Fruit fly (Drosophila melanogaster) whole organism, embryonic: ENCODE data around the gene Cpr64Ab.

Source experiments
- Abd-B ChIP-seq: fragments of 200-800 bp; sonication (Bioruptor generic); optimal IDR thresholded peaks from 2 replicates; lab custom pipeline; 2018; ENCODE audit warnings: missing biosample characterization, mild to moderate bottlenecking, missing genetic modification characterization, moderate library complexity
- Awh ChIP-seq: fragments of 200-800 bp; sonication (Bioruptor generic); IDR thresholded peaks from 2 replicates; pipeline ENCODE4, ENCODE4 v1.3.6; 2022; ENCODE audit warnings: missing biosample characterization, missing genetic modification characterization
- CG11398 ChIP-seq: fragments of 200-800 bp; sonication (Bioruptor generic); optimal IDR thresholded peaks from 2 replicates; lab custom pipeline; 2016; ENCODE audit warnings: missing biosample characterization, missing genetic modification characterization
- CG12299 ChIP-seq: fragments of 200-800 bp; sonication (Bioruptor generic); optimal IDR thresholded peaks from 2 replicates; lab custom pipeline; 2018; ENCODE audit warnings: missing biosample characterization, mild to moderate bottlenecking, missing genetic modification characterization
- CG12942 ChIP-seq: fragments of 200-800 bp; sonication (Bioruptor generic); optimal IDR thresholded peaks from 3 replicates; lab custom pipeline; 2016; ENCODE audit warnings: missing biosample characterization, missing genetic modification characterization
- CG13123 ChIP-seq: fragments of 200-800 bp; sonication (Bioruptor generic); optimal IDR thresholded peaks from 2 replicates; lab custom pipeline; 2016; ENCODE audit warnings: missing biosample characterization, missing genetic modification characterization
- CG1603 ChIP-seq: fragments of 200-800 bp; sonication (Bioruptor generic); optimal IDR thresholded peaks from 2 replicates; lab custom pipeline; 2019; ENCODE audit warnings: missing biosample characterization, mild to moderate bottlenecking, missing genetic modification characterization, moderate library complexity
- CG1647 ChIP-seq: fragments of 200-800 bp; sonication (Bioruptor generic); optimal IDR thresholded peaks from 3 replicates; lab custom pipeline; 2016; ENCODE audit warnings: missing biosample characterization, missing genetic modification characterization
- CG16815 ChIP-seq: fragments of 200-800 bp; sonication (Bioruptor generic); optimal IDR thresholded peaks from 3 replicates; lab custom pipeline; 2017; ENCODE audit warnings: missing biosample characterization, mild to moderate bottlenecking, missing genetic modification characterization
- CG32772 ChIP-seq: fragments of 200-800 bp; sonication (Bioruptor generic); IDR thresholded peaks from 2 replicates; pipeline ENCODE4 v1.3.6; 2022; ENCODE audit warnings: missing biosample characterization, missing genetic modification characterization
- CG6254 ChIP-seq: fragments of 200-800 bp; sonication (Bioruptor generic); optimal IDR thresholded peaks from 3 replicates; lab custom pipeline; 2017; ENCODE audit warnings: mild to moderate bottlenecking, missing biosample characterization, missing genetic modification reagents, missing genetic modification characterization
- CG7963 ChIP-seq: fragments of 200-800 bp; sonication (Bioruptor generic); IDR thresholded peaks from 3 replicates; pipeline ENCODE4 v1.3.6; 2022; ENCODE audit warnings: missing biosample characterization, missing genetic modification characterization; ENCODE audit not compliant: partially characterized antibody
- CG9817 ChIP-seq: fragments of 200-800 bp; sonication (Bioruptor generic); optimal IDR thresholded peaks from 2 replicates; lab custom pipeline; 2018; ENCODE audit warnings: missing biosample characterization, mild to moderate bottlenecking, missing genetic modification characterization, moderate library complexity
- Ets97D ChIP-seq: fragments of 200-800 bp; sonication (Bioruptor generic); optimal IDR thresholded peaks from 3 replicates; lab custom pipeline; 2016; ENCODE audit warnings: missing biosample characterization, missing genetic modification characterization
- Gsc ChIP-seq: fragments of 200-800 bp; sonication (Bioruptor generic); IDR thresholded peaks from 2 replicates; pipeline ENCODE4 v1.3.6; 2022; ENCODE audit warnings: missing biosample characterization, missing genetic modification characterization
- Lhr ChIP-seq: fragments of 200-800 bp; sonication (Bioruptor generic); optimal IDR thresholded peaks from 3 replicates; lab custom pipeline; 2017; ENCODE audit warnings: mild to moderate bottlenecking, missing biosample characterization, missing genetic modification reagents, missing genetic modification characterization
- MTF-1 ChIP-seq: fragments of 200-800 bp; sonication (Bioruptor generic); optimal IDR thresholded peaks from 2 replicates; lab custom pipeline; 2018; ENCODE audit warnings: missing biosample characterization, mild to moderate bottlenecking, missing genetic modification characterization, borderline replicate concordance
- Med ChIP-seq: fragments of 200-800 bp; sonication (Bioruptor generic); peaks from one replicate; lab custom pipeline; 2016; ENCODE audit warnings: missing biosample characterization, missing genetic modification characterization, mild to moderate bottlenecking, inconsistent platforms, moderate library complexity
- Nf-YA ChIP-seq: fragments of 200-800 bp; sonication (Bioruptor generic); IDR thresholded peaks from 2 replicates; pipeline ENCODE4 v1.3.6; 2022; ENCODE audit warnings: missing biosample characterization, missing genetic modification characterization
- NfI ChIP-seq: fragments of 200-800 bp; sonication (Bioruptor generic); optimal IDR thresholded peaks from 3 replicates; lab custom pipeline; 2018; ENCODE audit warnings: missing biosample characterization, mild to moderate bottlenecking, missing genetic modification characterization, moderate library complexity
- Opbp ChIP-seq: fragments of 200-800 bp; sonication (Bioruptor generic); IDR thresholded peaks from 3 replicates; pipeline ENCODE4 v1.3.6; 2022; ENCODE audit warnings: missing biosample characterization, missing genetic modification characterization; ENCODE audit not compliant: partially characterized antibody
- Ravus ChIP-seq: fragments of 200-800 bp; sonication (Bioruptor generic); IDR thresholded peaks from 2 replicates; pipeline ENCODE4 v1.3.6; 2022; ENCODE audit warnings: missing biosample characterization, missing genetic modification characterization
- Sox100B ChIP-seq: fragments of 200-800 bp; sonication (Bioruptor generic); optimal IDR thresholded peaks from 3 replicates; lab custom pipeline; 2018; ENCODE audit warnings: missing biosample characterization, mild to moderate bottlenecking, missing genetic modification characterization
- Xbp1 ChIP-seq: fragments of 200-800 bp; sonication (Bioruptor generic); optimal IDR thresholded peaks from 3 replicates; lab custom pipeline; 2016; ENCODE audit warnings: missing biosample characterization, mild to moderate bottlenecking, missing genetic modification characterization
- aop ChIP-seq: fragments of 200-800 bp; sonication (Bioruptor generic); IDR thresholded peaks from 2 replicates; pipeline ENCODE4 v1.3.6; 2022; ENCODE audit warnings: missing biosample characterization, missing genetic modification characterization
- ato ChIP-seq: fragments of 200-800 bp; sonication (Bioruptor generic); IDR thresholded peaks from 2 replicates; pipeline ENCODE4 v1.3.6; 2022; ENCODE audit warnings: missing biosample characterization, missing genetic modification characterization; ENCODE audit not compliant: partially characterized antibody
- az2 ChIP-seq: fragments of 200-800 bp; sonication (Bioruptor generic); optimal IDR thresholded peaks from 3 replicates; lab custom pipeline; 2016; ENCODE audit warnings: missing biosample characterization, missing genetic modification characterization
- cato ChIP-seq: fragments of 200-800 bp; sonication (Bioruptor generic); optimal IDR thresholded peaks from 2 replicates; lab custom pipeline; 2016; ENCODE audit warnings: missing biosample characterization, missing genetic modification characterization, borderline replicate concordance
- chif ChIP-seq, 2 experiments: fragments of 200-800 bp; sonication (Bioruptor generic); optimal IDR thresholded peaks; 3 replicates each; lab custom pipeline; 2016; ENCODE audit warnings: missing biosample characterization in 2 of 2, missing genetic modification characterization in 2 of 2
- dmrt11E ChIP-seq: fragments of 200-800 bp; sonication (Bioruptor generic); optimal IDR thresholded peaks from 3 replicates; lab custom pipeline; 2018; ENCODE audit warnings: missing biosample characterization, mild to moderate bottlenecking, missing genetic modification characterization, moderate library complexity
- en ChIP-seq: fragments of 200-800 bp; sonication (Bioruptor generic); optimal IDR thresholded peaks from 2 replicates; lab custom pipeline; 2016; ENCODE audit warnings: missing biosample characterization, missing genetic modification characterization
- gro ChIP-seq: fragments of 200-800 bp; sonication (Bioruptor generic); optimal IDR thresholded peaks from 2 replicates; lab custom pipeline; 2016; ENCODE audit warnings: missing biosample characterization, missing genetic modification characterization
- gsb ChIP-seq: fragments of 200-800 bp; sonication (Bioruptor generic); IDR thresholded peaks from 2 replicates; pipeline ENCODE4 v1.3.6; 2022; ENCODE audit warnings: missing biosample characterization, missing genetic modification characterization
- her ChIP-seq: fragments of 200-800 bp; sonication (Bioruptor generic); optimal IDR thresholded peaks from 2 replicates; lab custom pipeline; 2016; ENCODE audit warnings: missing biosample characterization, missing genetic modification characterization
- inv ChIP-seq: fragments of 200-800 bp; sonication (Bioruptor generic); IDR thresholded peaks from 2 replicates; pipeline ENCODE4 v1.3.6; 2022; ENCODE audit warnings: missing biosample characterization, missing genetic modification characterization; ENCODE audit not compliant: partially characterized antibody
- jumu ChIP-seq: fragments of 200-800 bp; sonication (Bioruptor generic); optimal IDR thresholded peaks from 3 replicates; lab custom pipeline; 2016; ENCODE audit warnings: missing biosample characterization, missing genetic modification characterization
- knrl ChIP-seq: fragments of 200-800 bp; sonication (Bioruptor generic); IDR thresholded peaks from 3 replicates; pipeline ENCODE4 v1.3.6; 2022; ENCODE audit warnings: missing biosample characterization, missing genetic modification characterization; ENCODE audit not compliant: partially characterized antibody
- nerfin-2 ChIP-seq: fragments of 200-800 bp; sonication (Bioruptor generic); IDR thresholded peaks from 2 replicates; pipeline ENCODE4 v1.3.6; 2022; ENCODE audit warnings: missing biosample characterization, missing genetic modification characterization; ENCODE audit not compliant: partially characterized antibody
- pzg ChIP-seq: fragments of 200-800 bp; sonication (Bioruptor generic); optimal IDR thresholded peaks from 3 replicates; lab custom pipeline; 2018; ENCODE audit warnings: missing biosample characterization, mild to moderate bottlenecking, missing genetic modification characterization, moderate library complexity
- repo ChIP-seq: fragments of 200-800 bp; sonication (Bioruptor generic); optimal IDR thresholded peaks from 2 replicates; lab custom pipeline; 2016; ENCODE audit warnings: missing biosample characterization, missing genetic modification characterization
- schlank ChIP-seq: fragments of 200-800 bp; sonication (Bioruptor generic); optimal IDR thresholded peaks from 2 replicates; lab custom pipeline; 2018; ENCODE audit warnings: missing biosample characterization, mild to moderate bottlenecking, missing genetic modification characterization
- seq ChIP-seq: fragments of 200-800 bp; sonication (Bioruptor generic); IDR thresholded peaks from 2 replicates; pipeline ENCODE4 v1.3.6; 2022; ENCODE audit warnings: missing biosample characterization, missing genetic modification characterization
- tap ChIP-seq: fragments of 200-800 bp; optimal IDR thresholded peaks from 3 replicates; lab custom pipeline; 2019; ENCODE audit warnings: missing biosample characterization, mild to moderate bottlenecking, missing genetic modification characterization, moderate library complexity
- tna ChIP-seq: fragments of 200-800 bp; sonication (Bioruptor generic); IDR thresholded peaks from 2 replicates; pipeline ENCODE4 v1.3.6; 2022; ENCODE audit warnings: missing biosample characterization, missing genetic modification characterization; ENCODE audit not compliant: partially characterized antibody
- vfl ChIP-seq: fragments of 200-800 bp; sonication (Bioruptor generic); optimal IDR thresholded peaks from 2 replicates; lab custom pipeline; 2016; ENCODE audit warnings: missing biosample characterization, missing genetic modification characterization
- vvl ChIP-seq: fragments of 200-800 bp; sonication (Bioruptor generic); IDR thresholded peaks from 2 replicates; pipeline ENCODE4 v1.3.6; 2022; ENCODE audit warnings: missing biosample characterization, missing genetic modification characterization
- wek ChIP-seq: fragments of 200-800 bp; sonication (Bioruptor generic); optimal IDR thresholded peaks from 3 replicates; lab custom pipeline; 2018; ENCODE audit warnings: missing biosample characterization, mild to moderate bottlenecking, missing genetic modification characterization, moderate library complexity
- wor ChIP-seq: fragments of 200-800 bp; sonication (Bioruptor generic); IDR thresholded peaks from 2 replicates; pipeline ENCODE4 v1.3.6; 2022; ENCODE audit warnings: missing biosample characterization, missing genetic modification characterization
- zen ChIP-seq: fragments of 200-800 bp; sonication (Bioruptor generic); optimal IDR thresholded peaks from 3 replicates; lab custom pipeline; 2018; ENCODE audit warnings: missing biosample characterization, mild to moderate bottlenecking, missing genetic modification characterization, moderate library complexity
- zen2 ChIP-seq: fragments of 200-800 bp; sonication (Bioruptor generic); IDR thresholded peaks from 3 replicates; pipeline ENCODE4 v1.3.6; 2022; ENCODE audit warnings: missing biosample characterization, missing genetic modification characterization; ENCODE audit not compliant: partially characterized antibody

Gene Cpr64Ab

DNA sequence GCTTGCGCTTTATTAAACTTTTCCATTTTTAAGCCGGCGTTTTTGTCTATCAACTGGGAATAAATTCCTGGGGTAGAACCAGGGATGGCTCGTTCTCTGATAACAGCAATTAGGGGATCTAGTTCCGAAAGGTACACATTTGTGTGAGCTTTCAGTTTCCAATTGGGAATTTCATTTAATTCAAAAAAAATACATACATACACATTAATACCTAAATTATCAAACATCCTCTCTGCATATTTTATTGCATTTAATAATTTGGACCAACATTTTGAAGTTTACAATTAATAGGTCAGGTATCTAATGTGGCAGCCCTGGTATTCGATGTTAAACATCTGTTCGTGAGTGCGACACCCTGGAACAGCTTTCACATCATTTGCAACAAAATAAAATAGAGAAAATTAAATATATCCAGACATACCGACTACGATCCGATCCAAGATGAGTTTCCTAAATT, 47.8 kb upstream of the Cpr64Ab start, which contains the start of the genes CG15011 and CG1309 (continued):
- peak; percentile 65 for TF ChIP-seq CG11398
- TF ChIP-seq gro (GFP tag; lab: Kevin White, UChicago), result peak; percentile 88
- TF ChIP-seq her (GFP tag; lab: Kevin White, UChicago), result peak; percentile 66
- peak; percentile 81 for TF ChIP-seq CG32772
- peak; percentile 84 for TF ChIP-seq vvl (GFP tag; lab: Robert Waterston, UW)
- no peak for TF ChIP-seq MTF-1 (GFP tag; lab: Kevin White, UChicago)
- peak; percentile 75 for TF ChIP-seq vfl
- TF ChIP-seq CG13123, result peak; percentile 82
- peak; percentile 89 for TF ChIP-seq CG9817 (tag; lab: Kevin White, UChicago)
- TF ChIP-seq CG12942 (GFP tag; lab: Kevin White, UChicago), result peak; percentile 60
- peak; percentile 60 for TF ChIP-seq CG16815 (GFP tag; lab: Kevin White, UChicago)
- TF ChIP-seq Nf-YA (GFP tag; lab: Robert Waterston, UW), result no peak
- no peak for TF ChIP-seq wek (GFP tag; lab: Kevin White, UChicago)
- TF ChIP-seq gsb, result no peak; the same call in 1 of the 2 replicates
- peak; percentile 65 for TF ChIP-seq pzg (GFP tag; lab: Kevin White, UChicago)
- TF ChIP-seq wor (GFP tag; lab: Robert Waterston, UW), result peak; percentile 63
- TF ChIP-seq aop, result no peak
- no peak for TF ChIP-seq nerfin-2 (GFP tag; lab: Robert Waterston, UW)
- peak; percentile 39; the same call in 1 of the 2 replicates for TF ChIP-seq inv (GFP tag; lab: Robert Waterston, UW)
- no peak for TF ChIP-seq Ravus (GFP tag; lab: Robert Waterston, UW)
- peak; percentile 85 for TF ChIP-seq dmrt11E (tag; lab: Kevin White, UChicago)
- TF ChIP-seq Opbp (GFP tag; lab: Robert Waterston, UW), result no peak
- peak; percentile 90 for TF ChIP-seq Xbp1 (GFP tag; lab: Kevin White, UChicago)
- TF ChIP-seq Med (GFP tag; lab: Kevin White, UChicago), result peak; percentile 97
- TF ChIP-seq NfI (GFP tag; lab: Kevin White, UChicago), result peak; percentile 78
- peak; percentile 58 for TF ChIP-seq Ets97D
- TF ChIP-seq zen (tag; lab: Kevin White, UChicago), result peak; percentile 85
- peak; percentile 40 for TF ChIP-seq CG6254 (GFP tag; lab: Kevin White, UChicago)
- TF ChIP-seq repo (GFP tag; lab: Kevin White, UChicago), result peak; percentile 74
- TF ChIP-seq Sox100B (GFP tag; lab: Kevin White, UChicago), result peak; percentile 76
- peak; percentile 81 for TF ChIP-seq CG1647 (GFP tag; lab: Kevin White, UChicago)
- peak; percentile 67 for TF ChIP-seq seq (GFP tag; lab: Robert Waterston, UW)
- no peak for TF ChIP-seq tna (GFP tag; lab: Robert Waterston, UW)
- peak; percentile 89 for TF ChIP-seq Abd-B (GFP tag; lab: Kevin White, UChicago)
- peak; percentile 67 for TF ChIP-seq tap (tag; lab: Kevin White, UChicago)
- TF ChIP-seq ato (GFP tag; lab: Robert Waterston, UW), result no peak
- peak; percentile 79 to 90 for TF ChIP-seq chif (GFP tag; optimal IDR thresholded peaks at IDR 0.05; lab: Kevin White, UChicago)
- peak; percentile 67 for TF ChIP-seq CG12299 (tag; lab: Kevin White, UChicago)
- TF ChIP-seq jumu (GFP tag; lab: Kevin White, UChicago), result peak; percentile 81
- TF ChIP-seq cato (GFP tag; lab: Kevin White, UChicago), result peak; percentile 79
- TF ChIP-seq CG1603 (tag; lab: Kevin White, UChicago), result peak; percentile 88
- TF ChIP-seq Lhr (GFP tag; lab: Kevin White, UChicago), result peak; percentile 31
- no peak for TF ChIP-seq Gsc (GFP tag; lab: Robert Waterston, UW)
- TF ChIP-seq knrl (GFP tag; lab: Robert Waterston, UW), result peak; percentile 69
- TF ChIP-seq CG7963 (GFP tag; lab: Robert Waterston, UW), result no peak
- TF ChIP-seq schlank (tag; lab: Kevin White, UChicago), result peak; percentile 8
- peak; percentile 81 for TF ChIP-seq az2 (GFP tag; lab: Kevin White, UChicago)
- TF ChIP-seq zen2 (GFP tag; lab: Robert Waterston, UW), result no peak
- TF ChIP-seq en (GFP tag; lab: Kevin White, UChicago), result peak; percentile 67
- TF ChIP-seq Awh (GFP tag; lab: Robert Waterston, UW), result peak; percentile 47; the same call in 1 of the 2 replicates
